Fruit fly (Drosophila melanogaster) whole organism, prepupa: ENCODE measurements around the gene vers.

Experiments used
- Blimp-1 ChIP-seq: fragments of 200-800 bp; sonication (Bioruptor generic); optimal IDR thresholded peaks from 3 replicates; lab custom pipeline; 2017; ENCODE audit warnings: missing biosample characterization, missing genetic modification characterization, mild to moderate bottlenecking, moderate library complexity, missing genetic modification reagents
- CG10631 ChIP-seq: fragments of 200-800 bp; sonication (Bioruptor generic); optimal IDR thresholded peaks from 2 replicates; lab custom pipeline; 2016; ENCODE audit warnings: missing biosample characterization, missing genetic modification characterization
- CG10669 ChIP-seq: fragments of 200-800 bp; sonication (Bioruptor generic); optimal IDR thresholded peaks from 3 replicates; lab custom pipeline; 2018; ENCODE audit warnings: missing biosample characterization, mild to moderate bottlenecking, missing genetic modification characterization, moderate library complexity
- CG11902 ChIP-seq: fragments of 200-800 bp; sonication (Bioruptor generic); optimal IDR thresholded peaks from 3 replicates; lab custom pipeline; 2016; ENCODE audit warnings: missing biosample characterization, missing genetic modification characterization
- CG15336 ChIP-seq: fragments of 200-800 bp; sonication (Bioruptor generic); IDR thresholded peaks from 2 replicates; pipeline ENCODE4 v1.3.6; 2022; ENCODE audit warnings: missing biosample characterization, missing genetic modification characterization
- CG16779 ChIP-seq: fragments of 200-800 bp; sonication (Bioruptor generic); optimal IDR thresholded peaks from 3 replicates; lab custom pipeline; 2017; ENCODE audit warnings: missing biosample characterization, mild to moderate bottlenecking, missing genetic modification characterization
- CG3032 ChIP-seq: fragments of 200-800 bp; optimal IDR thresholded peaks from 2 replicates; lab custom pipeline; 2019; ENCODE audit warnings: missing biosample characterization, mild to moderate bottlenecking, missing genetic modification characterization, moderate library complexity
- CG32006 ChIP-seq: fragments of 200-800 bp; sonication (Bioruptor generic); optimal IDR thresholded peaks from 3 replicates; lab custom pipeline; 2017; ENCODE audit warnings: missing biosample characterization, mild to moderate bottlenecking, missing genetic modification characterization
- CG3919 ChIP-seq: fragments of 200-800 bp; sonication (Bioruptor generic); optimal IDR thresholded peaks from 3 replicates; lab custom pipeline; 2016; ENCODE audit warnings: missing biosample characterization, missing genetic modification characterization
- CG4318 ChIP-seq: fragments of 200-800 bp; sonication (Bioruptor generic); optimal IDR thresholded peaks from 3 replicates; lab custom pipeline; 2017; ENCODE audit warnings: missing biosample characterization, mild to moderate bottlenecking, missing genetic modification characterization
- CG6163 ChIP-seq: fragments of 200-800 bp; sonication (Bioruptor generic); IDR thresholded peaks from 3 replicates; pipeline ENCODE4 v1.3.6; 2022; ENCODE audit warnings: missing biosample characterization, missing genetic modification characterization
- CG6276 ChIP-seq: fragments of 200-800 bp; sonication (Bioruptor generic); optimal IDR thresholded peaks from 2 replicates; lab custom pipeline; 2017; ENCODE audit warnings: missing biosample characterization, mild to moderate bottlenecking, missing genetic modification characterization
- CG6792 ChIP-seq: fragments of 200-800 bp; sonication (Bioruptor generic); optimal IDR thresholded peaks from 3 replicates; lab custom pipeline; 2016; ENCODE audit warnings: missing biosample characterization, missing genetic modification characterization
- CG6808 ChIP-seq: fragments of 200-800 bp; sonication (Bioruptor generic); optimal IDR thresholded peaks from 3 replicates; lab custom pipeline; 2017; ENCODE audit warnings: missing biosample characterization, missing genetic modification characterization, mild to moderate bottlenecking, moderate library complexity, missing genetic modification reagents
- CG6854 ChIP-seq: fragments of 200-800 bp; sonication (Bioruptor generic); optimal IDR thresholded peaks from 2 replicates; lab custom pipeline; 2017; ENCODE audit warnings: missing biosample characterization, mild to moderate bottlenecking, missing genetic modification characterization
- CG8119 ChIP-seq: fragments of 200-800 bp; sonication (Bioruptor generic); IDR thresholded peaks from 3 replicates; pipeline ENCODE4 v1.3.6; 2022; ENCODE audit warnings: missing biosample characterization, missing genetic modification characterization
- CG8632 ChIP-seq: fragments of 200-800 bp; sonication (Bioruptor generic); optimal IDR thresholded peaks from 3 replicates; lab custom pipeline; 2016; ENCODE audit warnings: missing biosample characterization, missing genetic modification characterization
- CG9139 ChIP-seq: fragments of 200-800 bp; sonication (Bioruptor generic); optimal IDR thresholded peaks from 3 replicates; lab custom pipeline; 2017; ENCODE audit warnings: missing biosample characterization, mild to moderate bottlenecking, missing genetic modification characterization
- Eip78C ChIP-seq: fragments of 200-800 bp; sonication (Bioruptor generic); peaks from one replicate; lab custom pipeline; 2016; ENCODE audit warnings: missing biosample characterization, missing genetic modification characterization
- Eip93F ChIP-seq: fragments of 200-800 bp; sonication (Bioruptor generic); optimal IDR thresholded peaks from 2 replicates; lab custom pipeline; 2016; ENCODE audit warnings: missing biosample characterization, mild to moderate bottlenecking, missing genetic modification characterization
- Ets21C ChIP-seq: fragments of 200-800 bp; sonication (Bioruptor generic); optimal IDR thresholded peaks from 3 replicates; lab custom pipeline; 2016; ENCODE audit warnings: missing biosample characterization, missing genetic modification characterization
- Gug ChIP-seq: fragments of 200-800 bp; sonication (Bioruptor generic); IDR thresholded peaks from 2 replicates; pipeline ENCODE4 v1.3.6; 2022; ENCODE audit warnings: missing biosample characterization, missing genetic modification characterization
- Hr38 ChIP-seq: sonication (Bioruptor generic); optimal IDR thresholded peaks from 2 replicates; lab custom pipeline; 2016; ENCODE audit warnings: missing biosample characterization, missing genetic modification characterization
- Hr39 ChIP-seq: fragments of 200-800 bp; sonication (Bioruptor generic); optimal IDR thresholded peaks from 2 replicates; lab custom pipeline; 2016; ENCODE audit warnings: missing biosample characterization, missing genetic modification characterization
- Sox102F ChIP-seq: fragments of 200-800 bp; sonication (Bioruptor generic); optimal IDR thresholded peaks from 2 replicates; lab custom pipeline; 2016; ENCODE audit warnings: missing biosample characterization, mild to moderate bottlenecking, missing genetic modification characterization
- Sox14 ChIP-seq: fragments of 200-800 bp; sonication (Bioruptor generic); optimal IDR thresholded peaks from 3 replicates; lab custom pipeline; 2016; ENCODE audit warnings: missing biosample characterization, missing genetic modification characterization
- Sox15 ChIP-seq: fragments of 200-800 bp; sonication (Bioruptor generic); optimal IDR thresholded peaks from 3 replicates; lab custom pipeline; 2016; ENCODE audit warnings: missing biosample characterization, missing genetic modification characterization
- achi ChIP-seq: fragments of 200-800 bp; sonication (Bioruptor generic); optimal IDR thresholded peaks from 3 replicates; lab custom pipeline; 2016; ENCODE audit warnings: missing biosample characterization, missing genetic modification characterization
- dac ChIP-seq: fragments of 200-800 bp; sonication (Bioruptor generic); optimal IDR thresholded peaks from 2 replicates; lab custom pipeline; 2017; ENCODE audit warnings: missing biosample characterization, mild to moderate bottlenecking, missing genetic modification characterization
- dsx ChIP-seq: fragments of 200-800 bp; optimal IDR thresholded peaks from 3 replicates; lab custom pipeline; 2019; ENCODE audit warnings: missing biosample characterization, mild to moderate bottlenecking, missing genetic modification characterization, moderate library complexity; ENCODE audit not compliant: poor library complexity, severe bottlenecking
- eg ChIP-seq: fragments of 200-800 bp; sonication (Bioruptor generic); IDR thresholded peaks from 3 replicates; pipeline ENCODE4 v1.3.6; 2022; ENCODE audit warnings: missing biosample characterization, missing genetic modification characterization
- esn ChIP-seq: fragments of 200-800 bp; sonication (Bioruptor generic); optimal IDR thresholded peaks from 2 replicates; lab custom pipeline; 2016; ENCODE audit warnings: missing biosample characterization, mild to moderate bottlenecking, missing genetic modification characterization, moderate library complexity
- salr ChIP-seq, 2 experiments: fragments of 200-800 bp; sonication (Bioruptor generic); optimal IDR thresholded peaks; 3 replicates each; lab custom pipeline; 2016 to 2018; ENCODE audit warnings: missing biosample characterization in 2 of 2, missing genetic modification characterization in 2 of 2, mild to moderate bottlenecking in 1 of 2
- spab ChIP-seq: fragments of 200-800 bp; sonication (Bioruptor generic); optimal IDR thresholded peaks from 2 replicates; lab custom pipeline; 2017; ENCODE audit warnings: missing biosample characterization, mild to moderate bottlenecking, missing genetic modification characterization, missing genetic modification reagents
- svp ChIP-seq: fragments of 200-800 bp; sonication (Bioruptor generic); peaks from one replicate; lab custom pipeline; 2016; ENCODE audit warnings: missing biosample characterization, missing genetic modification characterization
- topi ChIP-seq: fragments of 200-800 bp; sonication (Bioruptor generic); optimal IDR thresholded peaks from 3 replicates; lab custom pipeline; 2016; ENCODE audit warnings: missing biosample characterization, missing genetic modification characterization
- vri ChIP-seq: fragments of 200-800 bp; sonication (Bioruptor generic); optimal IDR thresholded peaks from 3 replicates; lab custom pipeline; 2016; ENCODE audit warnings: missing biosample characterization, mild to moderate bottlenecking, missing genetic modification characterization

The vers gene

DNA sequence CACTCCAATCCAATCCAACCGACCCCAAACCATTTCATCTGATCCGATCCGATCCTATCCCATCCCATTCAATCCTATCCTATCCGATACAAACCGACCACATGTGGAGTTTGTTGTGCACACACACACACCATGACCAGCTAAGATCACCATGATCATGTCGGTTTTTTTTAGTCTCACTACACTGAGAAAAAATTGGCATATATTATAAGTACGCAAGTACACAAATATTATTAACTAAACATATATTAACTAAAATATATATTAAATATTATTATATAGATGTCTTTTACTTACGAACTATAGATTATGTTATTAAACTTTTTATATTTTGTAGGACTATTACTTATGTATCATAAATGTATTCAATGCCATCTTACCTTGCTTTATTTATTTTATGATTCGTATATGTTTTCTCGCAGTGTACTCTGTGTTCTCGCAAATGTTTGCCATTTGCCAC, 13.9 kb upstream of the vers start (continued):
- TF ChIP-seq achi (GFP tag; lab: Kevin White, UChicago): peak; percentile 73
- TF ChIP-seq CG4318 (GFP tag; lab: Kevin White, UChicago): peak; percentile 67
- peak; percentile 59 for TF ChIP-seq spab
- TF ChIP-seq CG6792 (GFP tag; lab: Kevin White, UChicago): peak; percentile 45
- peak; percentile 20 for TF ChIP-seq dac
- no peak for TF ChIP-seq Hr39 (GFP tag; lab: Kevin White, UChicago)
- TF ChIP-seq CG6808 (GFP tag; lab: Kevin White, UChicago): peak; percentile 60
- peak; percentile 55 for TF ChIP-seq CG10669
- TF ChIP-seq CG6854: no peak
- TF ChIP-seq CG6163: peak; percentile 20; the same call in 1 of the 3 replicates
- TF ChIP-seq CG6276: peak; percentile 63
- TF ChIP-seq Sox15 (GFP tag; lab: Kevin White, UChicago): peak; percentile 14
- TF ChIP-seq dsx (GFP tag; lab: Kevin White, UChicago): peak; percentile 81
- TF ChIP-seq Sox14 (GFP tag; lab: Kevin White, UChicago): no peak
- TF ChIP-seq svp: peak; percentile 49
- peak; percentile 68 for TF ChIP-seq CG10631 (GFP tag; lab: Kevin White, UChicago)
- peak; percentile 55 for TF ChIP-seq CG3919 (GFP tag; lab: Kevin White, UChicago)
- TF ChIP-seq salr (GFP tag; optimal IDR thresholded peaks at IDR 0.05; lab: Kevin White, UChicago): peak in 1 of 2 experiments; percentile 72
- TF ChIP-seq Sox102F (GFP tag; lab: Kevin White, UChicago): no peak
- no peak for TF ChIP-seq vri
- TF ChIP-seq Eip93F (GFP tag; lab: Kevin White, UChicago): no peak
- no peak for TF ChIP-seq Ets21C (GFP tag; lab: Kevin White, UChicago)
- peak; percentile 46 for TF ChIP-seq CG9139 (GFP tag; lab: Kevin White, UChicago)
- peak; percentile 40 for TF ChIP-seq esn (GFP tag; lab: Kevin White, UChicago)

DNA sequence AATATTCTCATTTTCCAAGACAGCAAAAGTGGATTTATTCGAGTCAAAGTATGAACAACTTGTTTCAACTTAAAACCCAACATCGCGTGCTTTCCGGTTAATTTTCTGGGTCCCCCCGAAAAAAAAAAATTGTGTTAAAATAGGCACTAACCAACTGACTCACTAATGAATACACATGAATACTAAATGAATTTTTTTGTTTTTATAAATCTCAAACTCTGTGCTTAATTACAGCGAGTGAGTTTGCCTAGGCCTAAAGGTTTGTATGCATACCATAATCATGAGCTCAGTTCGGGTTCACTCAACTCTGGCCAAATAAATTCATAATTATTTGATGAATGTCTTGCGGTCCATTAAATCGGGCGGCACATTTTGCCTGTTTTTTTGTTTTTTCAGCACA, 8.5 kb upstream of the vers start:
- TF ChIP-seq svp: peak; percentile 25
- TF ChIP-seq CG8632 (GFP tag; lab: Kevin White, UChicago): no peak

DNA sequence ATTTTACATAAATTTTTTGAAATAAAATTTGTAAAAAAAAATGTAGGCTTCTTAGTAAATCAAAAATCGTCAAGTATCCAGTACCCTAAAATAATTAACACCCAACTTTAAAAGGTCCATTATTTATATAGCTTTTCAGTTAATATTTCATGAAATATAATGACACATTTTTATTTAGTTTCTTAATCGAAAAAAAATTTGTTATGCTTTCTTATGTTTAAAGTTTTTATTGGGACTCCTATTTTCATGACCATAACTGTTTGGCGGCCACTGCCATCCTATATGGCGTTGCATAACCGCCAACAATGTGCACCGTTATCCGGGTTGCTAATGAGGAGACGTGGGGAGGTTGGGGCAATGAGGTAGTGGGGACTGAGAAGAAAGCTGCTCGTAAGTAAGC, 7.4 kb upstream of the vers start:
- TF ChIP-seq CG32006 (GFP tag; lab: Kevin White, UChicago) (peak; percentile 10), eg (GFP tag; lab: Robert Waterston, UW) (peak; percentile 37; the same call in 2 of the 3 replicates), esn (GFP tag; lab: Kevin White, UChicago) (peak; percentile 23), Eip78C (GFP tag; lab: Kevin White, UChicago) (peak; percentile 82), CG10669 (peak; percentile 3), Hr38 (GFP tag; lab: Kevin White, UChicago) (no peak), CG6163 (peak; percentile 40; the same call in 2 of the 3 replicates), CG4318 (GFP tag; lab: Kevin White, UChicago) (no peak), Sox102F (GFP tag; lab: Kevin White, UChicago) (no peak), Gug (GFP tag; lab: Robert Waterston, UW) (peak; percentile 29; the same call in 1 of the 2 replicates), CG11902 (no peak), CG16779 (no peak), CG8119 (GFP tag; lab: Robert Waterston, UW) (peak; percentile 68), CG3919 (GFP tag; lab: Kevin White, UChicago) (no peak), CG15336 (peak; percentile 64), CG10631 (GFP tag; lab: Kevin White, UChicago) (peak; percentile 0), svp (peak; percentile 70), CG6808 (GFP tag; lab: Kevin White, UChicago) (no peak), Blimp-1 (GFP tag; lab: Kevin White, UChicago) (no peak), topi (GFP tag; lab: Kevin White, UChicago) (peak; percentile 40), CG3032 (no peak)
